Worm (Caenorhabditis elegans): Measurements from ENCODE around the gene srh-19.

- TF ChIP-seq F13H6.1 (tag; optimal IDR thresholded peaks at IDR 0.05) (no peak), unc-55 (GFP tag; optimal IDR thresholded peaks at IDR 0.05) (no peak), nhr-11 (tag; optimal IDR thresholded peaks at IDR 0.05) (no peak), elt-2 (tag; optimal IDR thresholded peaks at IDR 0.05) (no peak), pag-3 (tag; optimal IDR thresholded peaks at IDR 0.05; ENCODE audit: borderline replicate concordance) (no peak), ama-1 (optimal IDR thresholded peaks at IDR 0.05) (no peak), mec-3 (tag; optimal IDR thresholded peaks at IDR 0.05; ENCODE audit: borderline replicate concordance) (no peak), ceh-24 (tag; optimal IDR thresholded peaks at IDR 0.05) (no peak), sox-4 (tag; optimal IDR thresholded peaks at IDR 0.05) (no peak), pqm-1 (tag; optimal IDR thresholded peaks at IDR 0.05) (no peak), unc-3 (GFP tag; conservative IDR thresholded peaks at IDR 0.05) (no peak), unc-3 (tag; optimal IDR thresholded peaks at IDR 0.05) (no peak), fax-1 (tag; optimal IDR thresholded peaks at IDR 0.05) (no peak), ceh-14 (tag; optimal IDR thresholded peaks at IDR 0.05) (no peak)
Observed at ce11 chrX:1450352-1450818, 37.4 kb downstream of the srh-19 start, which contains the start of gene W05H7.1.
